Fruit fly (Drosophila melanogaster) whole organism, pupa: ENCODE data around the gene Toll-9.

ENCODE experiments used
- CG12605 ChIP-seq: fragments of 200-800 bp; sonication (Bioruptor generic); IDR thresholded peaks from 2 replicates; pipeline ENCODE4 v1.3.6; 2022; ENCODE audit warnings: missing biosample characterization, missing genetic modification characterization
- CG14655 ChIP-seq: fragments of 200-800 bp; sonication (Bioruptor generic); optimal IDR thresholded peaks from 3 replicates; lab custom pipeline; 2017; ENCODE audit warnings: mild to moderate bottlenecking, missing biosample characterization, missing genetic modification reagents, missing genetic modification characterization
- CG32121 ChIP-seq: fragments of 200-800 bp; sonication (Bioruptor generic); IDR thresholded peaks from 2 replicates; pipeline ENCODE4 v1.3.6; 2022; ENCODE audit warnings: missing biosample characterization, missing genetic modification characterization
- CG34367 ChIP-seq: fragments of 200-800 bp; sonication (Bioruptor generic); optimal IDR thresholded peaks from 2 replicates; lab custom pipeline; 2018; ENCODE audit warnings: missing biosample characterization, mild to moderate bottlenecking, missing genetic modification characterization
- CG4496 ChIP-seq: fragments of 200-800 bp; sonication (Bioruptor generic); IDR thresholded peaks from 3 replicates; pipeline ENCODE4 v1.3.6; 2022; ENCODE audit warnings: missing biosample characterization, missing genetic modification characterization
- CG8159 ChIP-seq: fragments of 200-800 bp; sonication (Bioruptor generic); optimal IDR thresholded peaks from 3 replicates; lab custom pipeline; 2018; ENCODE audit warnings: missing biosample characterization, mild to moderate bottlenecking, missing genetic modification characterization, moderate library complexity
- CG8301 ChIP-seq: fragments of 200-800 bp; sonication (Bioruptor generic); optimal IDR thresholded peaks from 2 replicates; lab custom pipeline; 2018; ENCODE audit warnings: missing biosample characterization, mild to moderate bottlenecking, missing genetic modification characterization
- EcR ChIP-seq: fragments of 200-800 bp; sonication (Bioruptor generic); optimal IDR thresholded peaks from 3 replicates; lab custom pipeline; 2019; ENCODE audit warnings: missing biosample characterization, missing genetic modification characterization, mild to moderate bottlenecking, moderate library complexity, missing genetic modification reagents
- Ets98B ChIP-seq: fragments of 200-800 bp; sonication (Bioruptor generic); IDR thresholded peaks from 2 replicates; pipeline ENCODE4 v1.3.6; 2022; ENCODE audit warnings: missing biosample characterization, missing genetic modification characterization
- Pif1A ChIP-seq: fragments of 200-800 bp; sonication (Bioruptor generic); optimal IDR thresholded peaks from 3 replicates; lab custom pipeline; 2016; ENCODE audit warnings: missing biosample characterization, missing genetic modification characterization
- Snoo ChIP-seq: fragments of 200-800 bp; sonication (Bioruptor generic); optimal IDR thresholded peaks from 3 replicates; lab custom pipeline; 2017; ENCODE audit warnings: missing biosample characterization, mild to moderate bottlenecking, missing genetic modification characterization, inconsistent platforms
- fd96Ca ChIP-seq: fragments of 200-800 bp; sonication (Bioruptor generic); IDR thresholded peaks from 3 replicates; pipeline ENCODE4 v1.3.6; 2022; ENCODE audit warnings: missing biosample characterization, missing genetic modification characterization
- rn ChIP-seq: fragments of 200-800 bp; sonication (Bioruptor generic); IDR thresholded peaks from 2 replicates; pipeline ENCODE4 v1.3.6; 2022; ENCODE audit warnings: missing biosample characterization, missing genetic modification characterization

dm6 chr3L:20320652-20321051, 45.9 kb downstream of the Toll-9 start, which contains the start of gene Spn77Bb:
- TF ChIP-seq EcR (GFP tag; lab: Kevin White, UChicago) (no peak), Snoo (tag; lab: Kevin White, UChicago) (no peak), CG14655 (GFP tag; lab: Kevin White, UChicago) (no peak), CG4496 (GFP tag; lab: Robert Waterston, UW) (no peak), fd96Ca (GFP tag; lab: Robert Waterston, UW) (no peak), CG32121 (GFP tag; lab: Robert Waterston, UW) (no peak), Pif1A (no peak), CG12605 (GFP tag; lab: Robert Waterston, UW) (no peak), CG8159 (tag; lab: Kevin White, UChicago) (no peak), CG8301 (tag; lab: Kevin White, UChicago) (no peak), rn (GFP tag; lab: Robert Waterston, UW) (no peak), CG34367 (tag; lab: Kevin White, UChicago) (no peak), Ets98B (GFP tag; lab: Robert Waterston, UW) (no peak)
